Worm (Caenorhabditis elegans): ENCODE results near the gene C16C8.8.
A peak's percentile ranks its signal among the peaks of the same experiment; 100 is the strongest.

The C16C8.8 gene

DNA sequence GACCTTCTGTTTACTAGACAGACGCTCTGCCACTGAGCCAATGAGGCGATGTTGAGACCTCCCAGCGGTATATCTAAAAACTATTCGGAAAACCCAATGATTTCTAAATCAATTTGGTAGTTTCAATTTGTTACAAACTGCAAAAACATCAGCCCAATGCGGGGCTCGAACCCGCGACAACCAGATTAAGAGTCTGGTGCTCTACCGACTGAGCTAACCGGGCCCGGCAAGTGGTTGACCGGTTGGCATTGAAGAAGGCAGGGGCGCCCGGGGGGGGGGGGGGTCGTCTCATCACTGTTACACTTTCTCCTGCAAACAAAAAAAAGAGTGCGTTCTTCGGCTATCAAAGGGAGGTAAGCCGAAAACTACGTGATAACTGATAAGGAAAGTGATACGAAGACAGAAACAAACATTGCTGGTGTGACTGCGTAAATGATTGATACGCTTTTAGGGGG lies 22.2 kb downstream of the C16C8.8 start (continued):
- TF ChIP-seq mbf-1 (tag; optimal IDR thresholded peaks at IDR 0.05) (no peak), egl-27 (tag; optimal IDR thresholded peaks at IDR 0.05) (peak; percentile 7), ama-1 (optimal IDR thresholded peaks at IDR 0.05) (no peak), nhr-77 (tag; optimal IDR thresholded peaks at IDR 0.05) (no peak), ceh-82 (tag; optimal IDR thresholded peaks at IDR 0.05) (no peak), nhr-12 (tag; optimal IDR thresholded peaks at IDR 0.05) (no peak), C34F6.9 (tag; optimal IDR thresholded peaks at IDR 0.05) (no peak), R02D3.7 (tag; optimal IDR thresholded peaks at IDR 0.05) (no peak), blmp-1 (tag; optimal IDR thresholded peaks at IDR 0.05; ENCODE audit: insufficient read depth) (no peak)

DNA sequence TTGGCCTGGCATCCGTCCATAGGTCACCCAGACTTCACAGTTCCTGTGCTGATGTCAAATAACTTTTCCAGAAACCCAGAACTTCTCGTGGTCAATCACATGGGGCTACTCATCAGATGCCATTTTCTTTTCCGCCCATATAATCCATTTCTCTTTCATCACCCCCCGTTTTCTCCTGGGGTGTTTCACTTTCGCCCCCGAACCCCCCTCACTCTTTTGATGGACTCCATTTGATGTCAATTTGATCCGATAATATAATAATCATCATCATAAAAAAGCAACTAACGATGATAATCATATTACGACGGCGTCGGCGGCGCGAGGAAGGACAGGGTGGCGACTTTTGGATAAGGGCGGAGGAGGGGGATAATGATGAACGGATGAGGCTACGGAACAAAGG lies 23.2 kb downstream of the C16C8.8 start:
- TF ChIP-seq ZK546.5 (tag; optimal IDR thresholded peaks at IDR 0.05) (no peak), blmp-1 (tag; optimal IDR thresholded peaks at IDR 0.05; ENCODE audit: insufficient read depth) (peak; percentile 39)

ce11 chrII:3437393-3437792 lies 24.1 kb downstream of the C16C8.8 start:
- no peak for TF ChIP-seq nhr-6 (tag; optimal IDR thresholded peaks at IDR 0.05)
- no peak for TF ChIP-seq alr-1 (tag; optimal IDR thresholded peaks at IDR 0.05)
- TF ChIP-seq nhr-23 (tag; optimal IDR thresholded peaks at IDR 0.05): no peak
- TF ChIP-seq zag-1 (tag; optimal IDR thresholded peaks at IDR 0.05): no peak
- no peak for TF ChIP-seq Y55F3AM.14 (GFP tag; optimal IDR thresholded peaks at IDR 0.05)
- no peak for TF ChIP-seq sma-3 (GFP tag; optimal IDR thresholded peaks at IDR 0.05)
- TF ChIP-seq peb-1 (tag; optimal IDR thresholded peaks at IDR 0.05): no peak
- TF ChIP-seq mbf-1 (tag; optimal IDR thresholded peaks at IDR 0.05): no peak
- no peak for TF ChIP-seq lin-11 (tag; optimal IDR thresholded peaks at IDR 0.05)
- TF ChIP-seq F13H6.1 (tag; optimal IDR thresholded peaks at IDR 0.05): no peak
- no peak for TF ChIP-seq sem-4 (tag; optimal IDR thresholded peaks at IDR 0.05)
- no peak for TF ChIP-seq R02D3.7 (tag; optimal IDR thresholded peaks at IDR 0.05)
- TF ChIP-seq nhr-25 (tag; optimal IDR thresholded peaks at IDR 0.05): no peak
- no peak for TF ChIP-seq blmp-1 (tag; optimal IDR thresholded peaks at IDR 0.05; ENCODE audit: insufficient read depth)
- no peak for TF ChIP-seq lin-39 (tag; optimal IDR thresholded peaks at IDR 0.05)
- TF ChIP-seq unc-55 (GFP tag; optimal IDR thresholded peaks at IDR 0.05): no peak
- no peak for TF ChIP-seq nhr-12 (tag; optimal IDR thresholded peaks at IDR 0.05)

- TF ChIP-seq C34F6.9 (tag; optimal IDR thresholded peaks at IDR 0.05): no peak
- TF ChIP-seq fos-1 (tag; optimal IDR thresholded peaks at IDR 0.05): no peak
These were observed 25.1 kb downstream of the C16C8.8 start, which contains the start of gene skpo-2 for ce11 chrII:3436412-3436811. Gene skpo-2, minus strand, starts transcription at chrII:3436512.

DNA sequence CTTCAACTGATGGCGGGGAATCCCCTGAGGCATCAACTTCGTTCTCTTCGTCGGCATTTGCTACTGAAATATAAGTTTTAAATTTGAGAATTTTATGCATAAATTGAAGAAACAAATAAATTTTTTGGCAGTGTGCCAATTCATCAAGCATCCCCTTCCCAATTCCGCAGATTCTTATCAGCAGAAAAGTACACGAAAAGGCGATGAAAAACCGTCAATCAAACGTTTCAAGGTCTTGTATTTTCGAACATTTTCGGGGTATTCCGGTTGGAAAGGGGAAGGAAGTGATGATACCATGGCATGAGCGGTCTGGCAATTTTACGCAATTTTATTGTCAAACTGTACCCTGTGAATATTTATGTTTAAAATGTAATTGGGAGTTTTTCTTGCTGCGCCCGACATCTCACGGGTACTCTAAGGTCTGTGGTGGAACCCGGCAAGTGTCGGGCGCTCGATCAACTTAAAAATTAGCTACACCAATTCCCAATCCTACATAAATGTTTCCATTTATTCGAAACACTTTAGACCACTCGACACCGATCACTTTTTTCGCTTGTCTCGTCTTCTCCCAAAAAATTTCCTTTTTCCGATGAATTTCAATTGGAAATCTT lies 26.5 kb downstream of the C16C8.8 start:
- TF ChIP-seq nhr-21 (tag; optimal IDR thresholded peaks at IDR 0.05) (no peak), snpc-4 (tag; optimal IDR thresholded peaks at IDR 0.05) (peak; percentile 67), nhr-237 (tag; optimal IDR thresholded peaks at IDR 0.05) (no peak), mbf-1 (tag; optimal IDR thresholded peaks at IDR 0.05) (no peak), ama-1 (optimal IDR thresholded peaks at IDR 0.05) (no peak), sma-9 (GFP tag; optimal IDR thresholded peaks at IDR 0.05) (no peak), sma-9 (tag; optimal IDR thresholded peaks at IDR 0.05) (no peak), nhr-25 (tag; optimal IDR thresholded peaks at IDR 0.05) (peak; percentile 26), nhr-11 (tag; optimal IDR thresholded peaks at IDR 0.05) (no peak), unc-39 (tag; optimal IDR thresholded peaks at IDR 0.05) (no peak)

DNA sequence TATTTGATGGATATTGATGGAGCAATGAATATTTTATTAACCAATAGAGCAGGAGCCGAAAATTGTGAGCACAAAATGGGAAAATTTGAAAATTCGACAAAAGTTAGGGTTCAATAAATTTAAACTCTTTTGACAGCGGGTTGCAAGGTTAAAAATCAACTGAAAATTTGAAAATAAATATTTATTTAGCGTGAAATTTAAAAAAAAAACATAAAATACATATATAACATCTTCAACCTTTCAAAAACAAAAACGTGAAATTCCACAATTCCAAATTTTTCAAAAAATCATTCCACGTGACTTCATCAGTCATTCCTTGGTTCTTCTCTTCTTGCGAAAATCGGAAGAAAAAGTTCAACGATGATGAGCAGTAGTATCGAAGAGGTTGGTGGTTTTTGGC lies 32.1 kb downstream of the C16C8.8 start, which contains the start of gene C16C8.18:
Gene C16C8.18, plus strand, starts transcription at position 301 of the 400 bp plus-strand sequence.
- TF ChIP-seq unc-55 (GFP tag; optimal IDR thresholded peaks at IDR 0.05) (peak; percentile 27), lin-39 (tag; optimal IDR thresholded peaks at IDR 0.05) (no peak), egl-27 (tag; optimal IDR thresholded peaks at IDR 0.05) (no peak)

Data from whole organism, L2 larva.